Worm (Caenorhabditis elegans): ENCODE data around the gene F57C12.6.

F57C12.6 gene

ce11 chrX:535728-536127 lies 18.0 kb downstream of the F57C12.6 start, which contains the start of gene F28C10.3 (continued):
- no peak for TF ChIP-seq ceh-8 (GFP tag; optimal IDR thresholded peaks at IDR 0.05)
- TF ChIP-seq hpl-2 (GFP tag; optimal IDR thresholded peaks at IDR 0.05), result peak; percentile 48
- TF ChIP-seq nhr-77 (tag; optimal IDR thresholded peaks at IDR 0.05), result peak; percentile 42
- no peak for TF ChIP-seq ets-5 (GFP tag; IDR thresholded peaks at IDR 0.05)
- no peak for TF ChIP-seq unc-62 (GFP tag; optimal IDR thresholded peaks at IDR 0.05)
- TF ChIP-seq zip-4 (GFP tag; optimal IDR thresholded peaks at IDR 0.05), result peak; percentile 32
- no peak for TF ChIP-seq nhr-28 (tag; optimal IDR thresholded peaks at IDR 0.05)
- no peak for TF ChIP-seq hlh-17 (GFP tag; optimal IDR thresholded peaks at IDR 0.05; ENCODE audit: borderline replicate concordance)
- TF ChIP-seq ceh-82 (tag; optimal IDR thresholded peaks at IDR 0.05), result peak; percentile 65 to 89 (median 71)
- TF ChIP-seq sox-4 (tag; optimal IDR thresholded peaks at IDR 0.05), result peak; percentile 51
- TF ChIP-seq ces-1 (GFP tag; optimal IDR thresholded peaks at IDR 0.05), result no peak
- peak; percentile 38 for TF ChIP-seq aly-2 (tag; optimal IDR thresholded peaks at IDR 0.05)
- TF ChIP-seq nhr-90 (tag; optimal IDR thresholded peaks at IDR 0.05; ENCODE audit: poor library complexity), result peak; percentile 79
- no peak for TF ChIP-seq snpc-4 (tag; optimal IDR thresholded peaks at IDR 0.05)
- peak; percentile 88 for TF ChIP-seq xbp-1 (tag; optimal IDR thresholded peaks at IDR 0.05)
- TF ChIP-seq swsn-7 (tag; optimal IDR thresholded peaks at IDR 0.05), result peak; percentile 77
- peak; percentile 93 for TF ChIP-seq skn-1 (tag; optimal IDR thresholded peaks at IDR 0.05)
- TF ChIP-seq elt-3 (tag; optimal IDR thresholded peaks at IDR 0.05), result peak in 2 of 6 experiments; percentile 14 to 66
- no peak for TF ChIP-seq lin-15B (tag; optimal IDR thresholded peaks at IDR 0.05)
- peak in 1 of 2 experiments; percentile 75 for TF ChIP-seq mdl-1 (tag; optimal IDR thresholded peaks at IDR 0.05)
- TF ChIP-seq pax-3 (tag; optimal IDR thresholded peaks at IDR 0.05), result peak; percentile 21
- TF ChIP-seq ceh-63 (GFP tag; optimal IDR thresholded peaks at IDR 0.05), result no peak
- TF ChIP-seq dpl-1 (GFP tag; optimal IDR thresholded peaks at IDR 0.05), result peak in 2 of 3 experiments; percentile 14 to 25
- TF ChIP-seq F16B12.6 (tag; optimal IDR thresholded peaks at IDR 0.05), result peak; percentile 42
- peak; percentile 62 to 65 for TF ChIP-seq lin-35 (GFP tag; optimal IDR thresholded peaks at IDR 0.05)
- peak; percentile 48; the same call in 1 of the 2 replicates for TF ChIP-seq ceh-88 (GFP tag; IDR thresholded peaks at IDR 0.05)
- TF ChIP-seq fkh-8 (tag; optimal IDR thresholded peaks at IDR 0.05), result peak; percentile 63
- no peak for TF ChIP-seq pqm-1 (tag; optimal IDR thresholded peaks at IDR 0.05)
- TF ChIP-seq rnt-1 (tag; optimal IDR thresholded peaks at IDR 0.05), result peak; percentile 82
- peak; percentile 81 for TF ChIP-seq jun-1 (tag; optimal IDR thresholded peaks at IDR 0.05)
- TF ChIP-seq nhr-19 (GFP tag; conservative IDR thresholded peaks at IDR 0.05), result peak; percentile 73
- TF ChIP-seq nhr-11 (tag; optimal IDR thresholded peaks at IDR 0.05), result peak; percentile 71

- TF ChIP-seq C04F5.9 (tag; optimal IDR thresholded peaks at IDR 0.05) (no peak), nhr-85 (tag) (no peak)
These were observed 22.9 kb downstream of the F57C12.6 start, which contains the start of gene B0310.6 for ce11 chrX:530909-531308. B0310.6 (minus strand) TSS chrX:531009.

- TF ChIP-seq swsn-7 (tag; optimal IDR thresholded peaks at IDR 0.05) (no peak), nhr-84 (tag; optimal IDR thresholded peaks at IDR 0.05) (no peak), snu-23 (GFP tag; optimal IDR thresholded peaks at IDR 0.05) (no peak), lin-35 (GFP tag; optimal IDR thresholded peaks at IDR 0.05) (peak in 1 of 2 experiments; percentile 49), nhr-85 (tag) (peak; percentile 40), elt-3 (tag; optimal IDR thresholded peaks at IDR 0.05) (peak in 1 of 6 experiments; percentile 38), elt-2 (tag; optimal IDR thresholded peaks at IDR 0.05) (peak; percentile 86), nhr-20 (tag; optimal IDR thresholded peaks at IDR 0.05) (peak; percentile 0), alr-1 (tag; optimal IDR thresholded peaks at IDR 0.05; ENCODE audit: borderline replicate concordance) (no peak), lin-14 (GFP tag; optimal IDR thresholded peaks at IDR 0.05) (peak; percentile 40)
These were observed 23.8 kb downstream of the F57C12.6 start, which contains the start of gene ugt-46 for ce11 chrX:530011-530410. ugt-46 (minus strand) TSS chrX:530289.
